Fruit fly (Drosophila melanogaster) whole organism, prepupa: ENCODE measurements around the gene TfIIS.

Experiments
- CG10631 ChIP-seq: fragments of 200-800 bp; sonication (Bioruptor generic); optimal IDR thresholded peaks from 2 replicates; lab custom pipeline; 2016; ENCODE audit warnings: missing biosample characterization, missing genetic modification characterization
- CG3032 ChIP-seq: fragments of 200-800 bp; optimal IDR thresholded peaks from 2 replicates; lab custom pipeline; 2019; ENCODE audit warnings: missing biosample characterization, mild to moderate bottlenecking, missing genetic modification characterization, moderate library complexity
- CG6276 ChIP-seq: fragments of 200-800 bp; sonication (Bioruptor generic); optimal IDR thresholded peaks from 2 replicates; lab custom pipeline; 2017; ENCODE audit warnings: missing biosample characterization, mild to moderate bottlenecking, missing genetic modification characterization
- CG8319 ChIP-seq: fragments of 200-800 bp; sonication (Bioruptor generic); optimal IDR thresholded peaks from 3 replicates; lab custom pipeline; 2016; ENCODE audit warnings: missing biosample characterization, missing genetic modification characterization
- pdm3 ChIP-seq: fragments of 200-800 bp; sonication (Bioruptor generic); optimal IDR thresholded peaks from 3 replicates; lab custom pipeline; 2016; ENCODE audit warnings: missing biosample characterization, missing genetic modification characterization
- svp ChIP-seq: fragments of 200-800 bp; sonication (Bioruptor generic); peaks from one replicate; lab custom pipeline; 2016; ENCODE audit warnings: missing biosample characterization, missing genetic modification characterization

DNA sequence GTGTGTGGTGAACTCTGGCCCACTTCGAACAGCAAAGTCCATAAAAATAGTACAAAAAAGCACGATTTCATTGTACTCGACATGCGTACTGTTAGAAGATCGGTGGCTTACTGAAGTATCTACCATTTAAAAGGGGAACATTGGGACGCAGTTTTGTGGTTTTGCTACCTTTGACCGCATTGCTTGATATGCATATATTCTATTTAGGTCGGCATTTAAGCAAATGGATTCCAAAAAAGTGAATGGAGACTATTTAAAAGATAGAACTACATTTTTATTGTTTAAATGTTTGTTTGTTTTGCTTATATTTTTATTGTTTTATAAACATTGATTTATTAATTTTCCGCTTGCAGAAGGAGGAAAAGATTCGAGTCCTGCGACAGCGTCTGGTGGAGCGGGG is 28.9 kb downstream of the TfIIS start, which contains the start of gene CG31832:
- TF ChIP-seq CG10631 (GFP tag; lab: Kevin White, UChicago) (no peak), svp (no peak), pdm3 (GFP tag; lab: Kevin White, UChicago) (no peak), CG6276 (GFP tag; lab: Kevin White, UChicago) (no peak), CG8319 (GFP tag; lab: Kevin White, UChicago) (no peak), CG3032 (tag; lab: Kevin White, UChicago) (no peak)
